Worm (Caenorhabditis elegans): ENCODE data around the gene F42A6.1.
"Not testable (repeated sequence)": the region's sequence is repeated elsewhere in the genome, so short reads cannot be mapped to it uniquely, and the experiment has no call there.

Gene F42A6.1

DNA sequence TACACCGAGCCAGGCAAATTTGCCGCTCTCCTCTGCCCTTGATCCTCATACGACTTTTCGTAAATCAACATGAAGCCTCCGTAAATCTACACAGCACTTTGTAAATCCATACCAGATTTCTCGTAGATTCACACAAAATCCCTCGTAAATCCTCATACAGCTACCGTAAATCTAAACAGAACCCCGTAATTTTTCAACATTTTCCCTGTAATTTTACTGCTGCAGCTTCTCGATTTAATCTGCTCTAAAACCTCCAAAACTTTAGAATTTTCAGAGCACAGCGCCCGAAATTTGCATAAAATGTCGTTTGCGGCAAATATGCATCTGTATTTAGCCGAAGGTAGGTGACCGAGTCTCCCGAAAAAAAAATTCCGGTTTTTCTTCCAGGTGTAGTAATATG lies at the start of gene F42A6.1:
Gene F42A6.1 (plus strand): TSS at position 301 of the 400 bp plus-strand sequence.
- TF ChIP-seq ref-1 (GFP tag; conservative IDR thresholded peaks at IDR 0.05) (no peak), cog-1 (tag; optimal IDR thresholded peaks at IDR 0.05) (no peak), ztf-29 (GFP tag; IDR thresholded peaks at IDR 0.05) (no peak), klf-2 (GFP tag; conservative IDR thresholded peaks at IDR 0.05) (no peak), ztf-23 (GFP tag; IDR thresholded peaks at IDR 0.05) (no peak), flt-1 (GFP tag; IDR thresholded peaks at IDR 0.05) (no peak), med-1 (GFP tag; optimal IDR thresholded peaks at IDR 0.05; ENCODE audit: insufficient read depth) (no peak), tab-1 (GFP tag; IDR thresholded peaks at IDR 0.05) (no peak)

DNA sequence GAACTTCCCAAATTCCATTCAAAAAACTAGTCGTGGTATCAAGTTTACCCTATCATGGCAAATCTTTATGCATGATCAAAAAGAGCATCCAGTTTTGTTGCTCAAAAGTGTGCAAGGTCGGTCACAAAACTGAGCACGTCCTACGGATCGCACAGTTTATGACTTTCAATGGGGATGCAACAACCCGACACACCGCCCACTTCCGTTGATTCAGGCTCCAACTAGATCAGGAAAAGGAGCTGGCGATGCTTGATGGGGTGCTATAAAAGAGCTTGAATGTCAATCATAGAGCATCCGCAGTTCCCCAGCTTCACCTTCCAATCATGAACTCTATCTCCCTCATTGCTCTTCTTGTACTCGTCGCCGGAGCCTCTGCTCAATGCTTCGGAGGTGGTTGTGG lies 49.3 kb upstream of the F42A6.1 start, which contains the start of gene W08E12.2:
Gene W08E12.2 (plus strand): TSS at position 301 of the 400 bp plus-strand sequence.
- TF ChIP-seq ztf-23 (GFP tag; IDR thresholded peaks at IDR 0.05) (no peak), flt-1 (GFP tag; IDR thresholded peaks at IDR 0.05) (no peak), ref-1 (GFP tag; conservative IDR thresholded peaks at IDR 0.05) (no peak), ztf-29 (GFP tag; IDR thresholded peaks at IDR 0.05) (no peak), tab-1 (GFP tag; IDR thresholded peaks at IDR 0.05) (no peak)

ce11 chrIV:3307463-3307862 lies 47.4 kb upstream of the F42A6.1 start, which contains the start of gene W08E12.9:
Gene W08E12.9 (minus strand): TSS chrIV:3307563.
- TF ChIP-seq cog-1 (tag; optimal IDR thresholded peaks at IDR 0.05) = no peak
- TF ChIP-seq ztf-29 (GFP tag; IDR thresholded peaks at IDR 0.05) = no peak
- no peak for TF ChIP-seq med-1 (GFP tag; optimal IDR thresholded peaks at IDR 0.05; ENCODE audit: insufficient read depth)
- TF ChIP-seq T22C8.4 (GFP tag; IDR thresholded peaks at IDR 0.05) = no peak
- TF ChIP-seq klf-2 (GFP tag; conservative IDR thresholded peaks at IDR 0.05) = no peak
- no peak for TF ChIP-seq ref-1 (GFP tag; conservative IDR thresholded peaks at IDR 0.05)
- TF ChIP-seq ztf-23 (GFP tag; IDR thresholded peaks at IDR 0.05) = no peak
- no peak for TF ChIP-seq tab-1 (GFP tag; IDR thresholded peaks at IDR 0.05)
- no peak for TF ChIP-seq flt-1 (GFP tag; IDR thresholded peaks at IDR 0.05)

DNA sequence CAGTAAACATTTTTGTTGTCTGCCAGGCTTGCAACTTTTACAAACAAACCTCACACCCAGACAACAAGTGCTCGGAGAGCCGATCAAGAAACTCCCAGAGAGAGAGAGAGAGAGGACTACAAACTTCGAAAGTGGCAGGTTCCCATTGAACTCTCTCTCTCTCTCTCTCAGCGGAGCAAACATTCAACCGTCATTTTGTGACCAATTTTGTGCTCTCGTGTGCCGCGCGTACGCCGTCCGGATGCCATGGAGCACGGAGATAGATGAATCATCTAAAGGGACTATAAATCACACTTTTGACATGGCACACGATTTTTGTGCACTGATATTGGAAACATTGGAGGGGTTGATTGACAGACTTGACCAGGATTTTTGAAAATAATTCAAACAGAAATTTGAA lies 46.0 kb upstream of the F42A6.1 start:
- TF ChIP-seq klf-2 (GFP tag; conservative IDR thresholded peaks at IDR 0.05) = no peak
- TF ChIP-seq ref-1 (GFP tag; conservative IDR thresholded peaks at IDR 0.05) = no peak
- no peak for TF ChIP-seq flt-1 (GFP tag; IDR thresholded peaks at IDR 0.05)
- no peak for TF ChIP-seq med-1 (GFP tag; optimal IDR thresholded peaks at IDR 0.05; ENCODE audit: insufficient read depth)
- no peak for TF ChIP-seq cog-1 (tag; optimal IDR thresholded peaks at IDR 0.05)
- TF ChIP-seq tab-1 (GFP tag; IDR thresholded peaks at IDR 0.05) = no peak
- no peak for TF ChIP-seq T22C8.4 (GFP tag; IDR thresholded peaks at IDR 0.05)
- no peak for TF ChIP-seq ztf-29 (GFP tag; IDR thresholded peaks at IDR 0.05)
- TF ChIP-seq ztf-23 (GFP tag; IDR thresholded peaks at IDR 0.05) = no peak

ce11 chrIV:3310662-3311219 lies 44.1 kb upstream of the F42A6.1 start:
- TF ChIP-seq ztf-23 (GFP tag; IDR thresholded peaks at IDR 0.05) (no peak), ref-1 (GFP tag; conservative IDR thresholded peaks at IDR 0.05) (no peak), med-1 (GFP tag; optimal IDR thresholded peaks at IDR 0.05; ENCODE audit: insufficient read depth) (no peak), flt-1 (GFP tag; IDR thresholded peaks at IDR 0.05) (no peak), ztf-29 (GFP tag; IDR thresholded peaks at IDR 0.05) (no peak), tab-1 (GFP tag; IDR thresholded peaks at IDR 0.05) (no peak), klf-2 (GFP tag; conservative IDR thresholded peaks at IDR 0.05) (no peak), cog-1 (tag; optimal IDR thresholded peaks at IDR 0.05) (no peak), T22C8.4 (GFP tag; IDR thresholded peaks at IDR 0.05) (no peak)

DNA sequence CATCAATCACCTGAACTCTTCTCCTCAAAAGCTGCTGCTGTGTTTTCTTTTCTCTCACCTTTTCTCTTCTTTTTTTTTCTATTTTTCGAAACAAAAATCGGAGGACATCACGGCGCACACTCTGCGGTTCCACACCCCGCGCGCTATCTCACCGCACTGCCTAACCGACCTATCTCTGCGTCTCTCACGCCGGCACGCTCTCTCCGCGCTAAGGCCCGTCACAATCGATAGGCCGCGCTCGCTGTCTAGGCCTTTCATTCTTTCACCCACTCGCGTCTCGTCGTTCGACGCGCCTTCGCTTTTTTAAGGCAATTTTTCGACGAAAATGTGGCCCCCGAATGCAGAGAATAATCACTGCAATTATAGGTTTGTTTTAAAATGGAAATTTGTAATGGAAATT lies 43.6 kb upstream of the F42A6.1 start, which contains the start of gene zip-11:
Gene zip-11 (plus strand): TSS at position 34 of the 400 bp plus-strand sequence.
- no peak for TF ChIP-seq med-1 (GFP tag; optimal IDR thresholded peaks at IDR 0.05; ENCODE audit: insufficient read depth)
- no peak for TF ChIP-seq ztf-29 (GFP tag; IDR thresholded peaks at IDR 0.05)
- peak; percentile 62; the same call in 1 of the 2 replicates for TF ChIP-seq T22C8.4 (GFP tag; IDR thresholded peaks at IDR 0.05)
- TF ChIP-seq cog-1 (tag; optimal IDR thresholded peaks at IDR 0.05) = no peak
- no peak for TF ChIP-seq klf-2 (GFP tag; conservative IDR thresholded peaks at IDR 0.05)
- TF ChIP-seq ref-1 (GFP tag; conservative IDR thresholded peaks at IDR 0.05) = no peak
- TF ChIP-seq flt-1 (GFP tag; IDR thresholded peaks at IDR 0.05) = no peak
- TF ChIP-seq ztf-23 (GFP tag; IDR thresholded peaks at IDR 0.05) = no peak

- 0 out of 2 replicates have a peak, but pooled peaks have one; percentile 34 for TF ChIP-seq ztf-23 (GFP tag; IDR thresholded peaks at IDR 0.05)
These were observed 41.5 kb upstream of the F42A6.1 start for ce11 chrIV:3313311-3313710.

- not testable (repeated sequence) for TF ChIP-seq flt-1 (GFP tag; IDR thresholded peaks at IDR 0.05); ztf-23 (GFP tag; IDR thresholded peaks at IDR 0.05); ref-1 (GFP tag; conservative IDR thresholded peaks at IDR 0.05)
These were observed 23.1 kb upstream of the F42A6.1 start, which contains the start of gene F42A6.5 for ce11 chrIV:3331758-3332157. Gene F42A6.5 (minus strand): TSS chrIV:3331858.

ce11 chrIV:3336585-3336984 lies 18.3 kb upstream of the F42A6.1 start, which contains the start of gene F42A6.6:
Gene F42A6.6 (minus strand): TSS chrIV:3336873.
- TF ChIP-seq ztf-23 (GFP tag; IDR thresholded peaks at IDR 0.05) (0 out of 2 replicates have a peak, but pooled peaks have one; percentile 26), ref-1 (GFP tag; conservative IDR thresholded peaks at IDR 0.05) (no peak)

ce11 chrIV:3337275-3337674 lies 17.6 kb upstream of the F42A6.1 start:
- TF ChIP-seq ref-1 (GFP tag; conservative IDR thresholded peaks at IDR 0.05) = peak; percentile 57
- no peak for TF ChIP-seq ztf-29 (GFP tag; IDR thresholded peaks at IDR 0.05)
- no peak for TF ChIP-seq med-1 (GFP tag; optimal IDR thresholded peaks at IDR 0.05; ENCODE audit: insufficient read depth)
- TF ChIP-seq klf-2 (GFP tag; conservative IDR thresholded peaks at IDR 0.05) = no peak
- peak; percentile 72 for TF ChIP-seq ztf-23 (GFP tag; IDR thresholded peaks at IDR 0.05)
- TF ChIP-seq tab-1 (GFP tag; IDR thresholded peaks at IDR 0.05) = no peak; the same call in none of the 2 replicates
- TF ChIP-seq cog-1 (tag; optimal IDR thresholded peaks at IDR 0.05) = no peak
- peak; percentile 74 for TF ChIP-seq flt-1 (GFP tag; IDR thresholded peaks at IDR 0.05)
- TF ChIP-seq T22C8.4 (GFP tag; IDR thresholded peaks at IDR 0.05) = 0 out of 2 replicates have a peak, but pooled peaks have one; percentile 25

Data from whole organism, midembryonic.